Worm (Caenorhabditis elegans) whole organism, L2 larva: ENCODE measurements around the gene cdka-1.

Experiments
- C34F6.9 ChIP-seq: fragments of 150-350 bp; optimal IDR thresholded peaks from 2 replicates; lab custom pipeline; 2014; ENCODE audit warnings: missing biosample characterization, missing genetic modification characterization
- F13H6.1 ChIP-seq: sonication (generic microtip); optimal IDR thresholded peaks from 2 replicates; lab custom pipeline; 2016; ENCODE audit warnings: missing genetic modification characterization, missing compliant biosample characterization
- R02D3.7 ChIP-seq: fragments of 150-350 bp; optimal IDR thresholded peaks from 2 replicates; lab custom pipeline; 2014; ENCODE audit warnings: missing biosample characterization, missing genetic modification characterization
- Y55F3AM.14 ChIP-seq: fragments of 200-800 bp; sonication (Bioruptor generic); optimal IDR thresholded peaks from 2 replicates; lab custom pipeline; 2018; ENCODE audit warnings: mild to moderate bottlenecking, missing genetic modification characterization, missing compliant biosample characterization
- ZK546.5 ChIP-seq: sonication (generic microtip); optimal IDR thresholded peaks from 2 replicates; lab custom pipeline; 2017; ENCODE audit warnings: missing biosample characterization, missing genetic modification characterization
- alr-1 ChIP-seq: fragments of 150-350 bp; optimal IDR thresholded peaks from 2 replicates; lab custom pipeline; 2014; ENCODE audit warnings: missing biosample characterization, missing genetic modification characterization
- aly-2 ChIP-seq: fragments of 150-350 bp; optimal IDR thresholded peaks from 2 replicates; lab custom pipeline; 2014; ENCODE audit warnings: missing biosample characterization, missing genetic modification characterization
- ama-1 ChIP-seq: fragments of 150-350 bp; optimal IDR thresholded peaks from 2 replicates; lab custom pipeline; 2018; ENCODE audit warnings: inconsistent platforms
- blmp-1 ChIP-seq: sonication (generic microtip); optimal IDR thresholded peaks from 2 replicates; lab custom pipeline; 2017; ENCODE audit warnings: missing genetic modification characterization, mild to moderate bottlenecking, missing compliant biosample characterization, antibody characterized with exemption, moderate library complexity; ENCODE audit not compliant: insufficient read depth
- ceh-16 ChIP-seq: fragments of 150-350 bp; optimal IDR thresholded peaks from 2 replicates; lab custom pipeline; 2014; ENCODE audit warnings: missing biosample characterization, missing genetic modification characterization
- ceh-82 ChIP-seq: fragments of 150-350 bp; optimal IDR thresholded peaks from 2 replicates; lab custom pipeline; 2014; ENCODE audit warnings: missing biosample characterization, missing genetic modification characterization
- crh-2 ChIP-seq: sonication (generic microtip); optimal IDR thresholded peaks from 2 replicates; lab custom pipeline; 2017; ENCODE audit warnings: missing biosample characterization, missing genetic modification characterization
- dmd-4 ChIP-seq: sonication (generic microtip); optimal IDR thresholded peaks from 2 replicates; lab custom pipeline; 2017; ENCODE audit warnings: missing biosample characterization, missing genetic modification characterization
- egl-27 ChIP-seq: sonication (generic microtip); optimal IDR thresholded peaks from 3 replicates; lab custom pipeline; 2017; ENCODE audit warnings: missing biosample characterization, missing genetic modification reagents, missing genetic modification characterization
- elt-1 ChIP-seq: fragments of 150-350 bp; optimal IDR thresholded peaks from 2 replicates; lab custom pipeline; 2014; ENCODE audit warnings: missing biosample characterization, missing genetic modification characterization
- elt-3 ChIP-seq: sonication (generic microtip); optimal IDR thresholded peaks from 2 replicates; lab custom pipeline; 2017; ENCODE audit warnings: missing biosample characterization, missing genetic modification characterization
- fos-1 ChIP-seq: fragments of 150-350 bp; optimal IDR thresholded peaks from 2 replicates; lab custom pipeline; 2014; ENCODE audit warnings: missing biosample characterization, missing genetic modification characterization
- gmeb-1 ChIP-seq: fragments of 150-350 bp; optimal IDR thresholded peaks from 2 replicates; lab custom pipeline; 2014; ENCODE audit warnings: missing biosample characterization, missing genetic modification characterization
- lin-11 ChIP-seq: fragments of 150-350 bp; sonication (generic microtip); optimal IDR thresholded peaks from 2 replicates; lab custom pipeline; 2014; ENCODE audit warnings: missing biosample characterization, missing genetic modification characterization, inconsistent platforms, mixed read lengths
- lin-13 ChIP-seq: fragments of 150-350 bp; optimal IDR thresholded peaks from 2 replicates; lab custom pipeline; 2014; ENCODE audit warnings: missing biosample characterization, missing genetic modification reagents, missing genetic modification characterization
- lin-39 ChIP-seq: fragments of 150-350 bp; optimal IDR thresholded peaks from 2 replicates; lab custom pipeline; 2014; ENCODE audit warnings: missing biosample characterization, missing genetic modification reagents, missing genetic modification characterization
- lsy-2 ChIP-seq, 2 experiments: fragments of 150-350 bp in 1 of 2; sonication (generic microtip) in 1 of 2; optimal IDR thresholded peaks; 2 replicates each; lab custom pipeline; 2014 to 2017; ENCODE audit warnings: missing biosample characterization in 2 of 2, missing genetic modification characterization in 2 of 2
- mab-5 ChIP-seq: fragments of 150-350 bp; optimal IDR thresholded peaks from 2 replicates; lab custom pipeline; 2014; ENCODE audit warnings: missing biosample characterization, missing genetic modification characterization
- mbf-1 ChIP-seq: sonication (generic microtip); optimal IDR thresholded peaks from 2 replicates; lab custom pipeline; 2017; ENCODE audit warnings: missing biosample characterization, missing genetic modification characterization
- mdl-1 ChIP-seq, 2 experiments: fragments of 150-350 bp in 1 of 2; sonication (generic microtip) in 1 of 2; optimal IDR thresholded peaks; 2 replicates each; lab custom pipeline; 2017; ENCODE audit warnings: missing biosample characterization in 2 of 2, missing genetic modification characterization in 2 of 2
- nhr-10 ChIP-seq: sonication (generic microtip); optimal IDR thresholded peaks from 2 replicates; lab custom pipeline; 2017; ENCODE audit warnings: missing biosample characterization, missing genetic modification characterization
- nhr-11 ChIP-seq: fragments of 150-350 bp; optimal IDR thresholded peaks from 2 replicates; lab custom pipeline; 2014; ENCODE audit warnings: missing biosample characterization, missing genetic modification characterization
- nhr-12 ChIP-seq: fragments of 150-350 bp; optimal IDR thresholded peaks from 2 replicates; lab custom pipeline; 2014; ENCODE audit warnings: missing biosample characterization, missing genetic modification characterization
- nhr-129 ChIP-seq: fragments of 150-350 bp; optimal IDR thresholded peaks from 2 replicates; lab custom pipeline; 2014; ENCODE audit warnings: missing biosample characterization, missing genetic modification characterization
- nhr-21 ChIP-seq: fragments of 150-350 bp; optimal IDR thresholded peaks from 2 replicates; lab custom pipeline; 2014; ENCODE audit warnings: missing biosample characterization, missing genetic modification characterization
- nhr-23 ChIP-seq: fragments of 150-350 bp; optimal IDR thresholded peaks from 2 replicates; lab custom pipeline; 2014; ENCODE audit warnings: missing biosample characterization, missing genetic modification reagents, missing genetic modification characterization
- nhr-237 ChIP-seq: fragments of 150-350 bp; optimal IDR thresholded peaks from 2 replicates; lab custom pipeline; 2014; ENCODE audit warnings: missing biosample characterization, missing genetic modification characterization
- nhr-25 ChIP-seq: fragments of 150-350 bp; sonication (generic microtip); optimal IDR thresholded peaks from 3 replicates; lab custom pipeline; 2014; ENCODE audit warnings: missing biosample characterization, missing genetic modification characterization
- nhr-6 ChIP-seq: fragments of 150-350 bp; optimal IDR thresholded peaks from 2 replicates; lab custom pipeline; 2014; ENCODE audit warnings: missing biosample characterization, missing genetic modification characterization
- nhr-77 ChIP-seq: fragments of 150-350 bp; optimal IDR thresholded peaks from 2 replicates; lab custom pipeline; 2014; ENCODE audit warnings: missing biosample characterization, missing genetic modification characterization
- peb-1 ChIP-seq: fragments of 150-350 bp; optimal IDR thresholded peaks from 2 replicates; lab custom pipeline; 2014; ENCODE audit warnings: missing biosample characterization, missing genetic modification characterization
- sem-4 ChIP-seq: fragments of 150-350 bp; optimal IDR thresholded peaks from 2 replicates; lab custom pipeline; 2014; ENCODE audit warnings: missing biosample characterization, missing genetic modification reagents, missing genetic modification characterization
- skn-1 ChIP-seq: sonication (generic microtip); optimal IDR thresholded peaks from 2 replicates; lab custom pipeline; 2017; ENCODE audit warnings: missing biosample characterization, missing genetic modification characterization
- sma-3 ChIP-seq: sonication (generic microtip); optimal IDR thresholded peaks from 2 replicates; lab custom pipeline; 2016; ENCODE audit warnings: missing genetic modification reagents, missing genetic modification characterization, missing compliant biosample characterization
- sma-9 ChIP-seq, 2 experiments: fragments of 150-350 bp in 1 of 2; sonication (generic microtip) in 1 of 2; optimal IDR thresholded peaks; 2 replicates each; lab custom pipeline; 2014 to 2016; ENCODE audit warnings: missing genetic modification characterization in 2 of 2, mild to moderate bottlenecking in 1 of 2, missing biosample characterization in 1 of 2, missing compliant biosample characterization in 1 of 2, missing genetic modification reagents in 1 of 2, moderate library complexity in 1 of 2
- snpc-4 ChIP-seq: fragments of 150-350 bp; optimal IDR thresholded peaks from 2 replicates; lab custom pipeline; 2014; ENCODE audit warnings: missing biosample characterization, missing genetic modification characterization
- unc-39 ChIP-seq: fragments of 150-350 bp; optimal IDR thresholded peaks from 2 replicates; lab custom pipeline; 2014; ENCODE audit warnings: missing biosample characterization, missing genetic modification characterization
- unc-55 ChIP-seq: fragments of 150-350 bp; sonication (generic microtip); optimal IDR thresholded peaks from 3 replicates; lab custom pipeline; 2014; ENCODE audit warnings: missing biosample characterization, missing genetic modification reagents, missing genetic modification characterization
- unc-62 ChIP-seq: fragments of 150-350 bp; optimal IDR thresholded peaks from 2 replicates; lab custom pipeline; 2014; ENCODE audit warnings: missing biosample characterization, missing genetic modification reagents, missing genetic modification characterization
- zag-1 ChIP-seq: fragments of 150-350 bp; optimal IDR thresholded peaks from 2 replicates; lab custom pipeline; 2014; ENCODE audit warnings: missing biosample characterization, missing genetic modification characterization
- ztf-1 ChIP-seq: fragments of 200-800 bp; sonication (Bioruptor generic); conservative IDR thresholded peaks from 2 replicates; pipeline ENCODE4 v1.3.6; 2022; ENCODE audit warnings: missing genetic modification characterization, missing compliant biosample characterization
- ztf-11 ChIP-seq: sonication (generic microtip); optimal IDR thresholded peaks from 2 replicates; lab custom pipeline; 2017; ENCODE audit warnings: missing biosample characterization, missing genetic modification characterization
- ztf-4 ChIP-seq: fragments of 150-350 bp; optimal IDR thresholded peaks from 2 replicates; lab custom pipeline; 2014; ENCODE audit warnings: missing biosample characterization, missing genetic modification characterization

cdka-1 gene

DNA sequence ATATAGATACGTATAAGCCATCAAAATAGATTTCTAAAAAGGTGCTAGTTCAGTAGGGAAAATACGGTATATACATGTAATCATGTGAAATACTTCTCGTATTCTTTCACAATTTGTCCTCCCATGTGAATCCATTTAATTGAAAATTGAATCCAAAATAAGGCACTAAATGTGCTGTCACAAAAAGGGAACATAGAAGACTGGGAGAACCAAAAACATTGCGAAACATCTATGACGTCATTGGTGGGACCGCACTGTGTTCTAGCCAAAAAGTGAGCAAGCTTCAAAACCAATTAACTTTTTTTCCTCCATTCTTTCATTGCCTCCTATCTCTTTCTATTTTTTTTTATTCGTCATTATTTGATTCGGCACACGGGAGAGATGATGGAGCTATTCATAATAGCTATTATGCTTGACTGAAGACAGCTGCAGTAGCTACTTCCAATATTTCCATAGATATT is at the start of gene cdka-1:
Gene cdka-1, plus strand, starts transcription at position 411 of the 461 bp plus-strand sequence.
- TF ChIP-seq nhr-11 (tag; lab: Kevin White, UChicago) = no peak
- TF ChIP-seq nhr-21 (tag; lab: Kevin White, UChicago) = no peak
- TF ChIP-seq mab-5 (tag; lab: Kevin White, UChicago) = no peak
- TF ChIP-seq fos-1 = no peak
- TF ChIP-seq sma-3 (GFP tag; lab: Kevin White, UChicago) = no peak
- no peak for TF ChIP-seq nhr-6 (tag; lab: Kevin White, UChicago)
- TF ChIP-seq elt-1 (tag; lab: Kevin White, UChicago) = no peak
- TF ChIP-seq gmeb-1 = no peak
- TF ChIP-seq lsy-2 (tag; optimal IDR thresholded peaks at IDR 0.05; lab: Kevin White, UChicago) = peak in 1 of 2 experiments; percentile 59
- TF ChIP-seq Y55F3AM.14 (GFP tag; lab: Kevin White, UChicago) = no peak
- no peak for TF ChIP-seq unc-39 (tag; lab: Kevin White, UChicago)
- TF ChIP-seq skn-1 = no peak
- TF ChIP-seq nhr-25 (tag; lab: Kevin White, UChicago) = no peak
- peak; percentile 63 for TF ChIP-seq C34F6.9 (tag; lab: Kevin White, UChicago)
- no peak for TF ChIP-seq nhr-77 (tag; lab: Kevin White, UChicago)
- TF ChIP-seq nhr-23 = no peak
- no peak for TF ChIP-seq nhr-10 (tag; lab: Kevin White, UChicago)
- no peak for TF ChIP-seq egl-27 (tag; lab: Kevin White, UChicago)
- peak; percentile 37 for TF ChIP-seq sem-4
- TF ChIP-seq unc-55 (GFP tag; lab: Kevin White, UChicago) = peak; percentile 77
- TF ChIP-seq lin-39 = no peak
- no peak for TF ChIP-seq ama-1
- no peak for TF ChIP-seq ztf-1
- no peak for TF ChIP-seq snpc-4 (tag; lab: Kevin White, UChicago)
- TF ChIP-seq ceh-82 (tag; lab: Kevin White, UChicago) = no peak
- no peak for TF ChIP-seq ztf-4 (tag; lab: Kevin White, UChicago)
- TF ChIP-seq elt-3 = no peak
- TF ChIP-seq aly-2 = no peak
- TF ChIP-seq blmp-1 (tag; lab: Kevin White, UChicago) = no peak
- TF ChIP-seq ztf-11 (tag; lab: Kevin White, UChicago) = no peak
- no peak for TF ChIP-seq ZK546.5
- no peak for TF ChIP-seq mbf-1
- TF ChIP-seq sma-9 (GFP tag; optimal IDR thresholded peaks at IDR 0.05; lab: Kevin White, UChicago) = peak; percentile 55
- no peak for TF ChIP-seq sma-9 (tag; optimal IDR thresholded peaks at IDR 0.05; lab: Kevin White, UChicago)
- TF ChIP-seq lin-11 = no peak
- TF ChIP-seq nhr-237 (tag; lab: Kevin White, UChicago) = no peak
- TF ChIP-seq unc-62 (GFP tag; lab: Kevin White, UChicago) = no peak
- no peak for TF ChIP-seq ceh-16 (tag; lab: Kevin White, UChicago)
- no peak for TF ChIP-seq alr-1
- peak; percentile 77 for TF ChIP-seq zag-1 (tag; lab: Kevin White, UChicago)
- no peak for TF ChIP-seq dmd-4 (tag; lab: Kevin White, UChicago)
- TF ChIP-seq crh-2 (tag; lab: Kevin White, UChicago) = peak; percentile 23
- no peak for TF ChIP-seq F13H6.1
- no peak for TF ChIP-seq mdl-1 (tag; optimal IDR thresholded peaks at IDR 0.05; lab: Kevin White, UChicago)
- TF ChIP-seq lin-13 (GFP tag; lab: Kevin White, UChicago) = no peak
- TF ChIP-seq nhr-12 (tag; lab: Kevin White, UChicago) = no peak
- TF ChIP-seq peb-1 = no peak
- TF ChIP-seq R02D3.7 (tag; lab: Kevin White, UChicago) = no peak
- TF ChIP-seq nhr-129 (tag; lab: Kevin White, UChicago) = no peak
